Fruit fly (Drosophila melanogaster) whole organism, embryonic: ENCODE results near the gene GramD1B.

ENCODE experiments used
- Ada2b ChIP-seq: fragments of 200-800 bp; sonication (Bioruptor generic); IDR thresholded peaks from 2 replicates; pipeline ENCODE4 v1.3.6; 2022; ENCODE audit warnings: missing biosample characterization, missing genetic modification characterization
- Atf3 ChIP-seq: fragments of 200-800 bp; sonication (Bioruptor generic); optimal IDR thresholded peaks from 3 replicates; lab custom pipeline; 2016; ENCODE audit warnings: missing biosample characterization, missing genetic modification characterization
- Bteb2 ChIP-seq: fragments of 200-800 bp; sonication (Bioruptor generic); optimal IDR thresholded peaks from 2 replicates; lab custom pipeline; 2016; ENCODE audit warnings: missing biosample characterization, missing genetic modification characterization
- CG1024 ChIP-seq: fragments of 200-800 bp; sonication (Bioruptor generic); IDR thresholded peaks from 2 replicates; pipeline ENCODE4 v1.3.6; 2022; ENCODE audit warnings: missing biosample characterization, missing genetic modification characterization
- CG12155 ChIP-seq: fragments of 200-800 bp; sonication (Bioruptor generic); optimal IDR thresholded peaks from 3 replicates; lab custom pipeline; 2016; ENCODE audit warnings: missing biosample characterization, missing genetic modification characterization
- CG13287 ChIP-seq: fragments of 200-800 bp; sonication (Bioruptor generic); IDR thresholded peaks from 2 replicates; pipeline ENCODE4 v1.3.6; 2022; ENCODE audit warnings: missing biosample characterization, missing genetic modification characterization; ENCODE audit not compliant: partially characterized antibody
- CG14965 ChIP-seq: fragments of 200-800 bp; sonication (Bioruptor generic); optimal IDR thresholded peaks from 2 replicates; lab custom pipeline; 2016; ENCODE audit warnings: missing biosample characterization, missing genetic modification characterization, borderline replicate concordance
- CG15479 ChIP-seq: fragments of 200-800 bp; sonication (Bioruptor generic); optimal IDR thresholded peaks from 3 replicates; lab custom pipeline; 2019; ENCODE audit warnings: missing biosample characterization, mild to moderate bottlenecking, missing genetic modification characterization, moderate library complexity
- CG2678 ChIP-seq: fragments of 200-800 bp; sonication (Bioruptor generic); optimal IDR thresholded peaks from 3 replicates; lab custom pipeline; 2019; ENCODE audit warnings: missing biosample characterization, mild to moderate bottlenecking, missing genetic modification characterization, moderate library complexity
- CG30431 ChIP-seq: fragments of 200-800 bp; sonication (Bioruptor generic); optimal IDR thresholded peaks from 2 replicates; lab custom pipeline; 2017; ENCODE audit warnings: missing biosample characterization, missing genetic modification characterization
- CG3847 ChIP-seq: fragments of 200-800 bp; sonication (Bioruptor generic); IDR thresholded peaks from 2 replicates; pipeline ENCODE4 v1.3.6; 2022; ENCODE audit warnings: missing biosample characterization, missing genetic modification characterization
- CG4854 ChIP-seq: fragments of 200-800 bp; sonication (Bioruptor generic); optimal IDR thresholded peaks from 2 replicates; lab custom pipeline; 2016; ENCODE audit warnings: missing biosample characterization, missing genetic modification characterization, inconsistent platforms
- CG7556 ChIP-seq: fragments of 200-800 bp; sonication (Bioruptor generic); optimal IDR thresholded peaks from 2 replicates; lab custom pipeline; 2017; ENCODE audit warnings: missing biosample characterization, mild to moderate bottlenecking, missing genetic modification characterization
- CG7745 ChIP-seq: fragments of 200-800 bp; sonication (Bioruptor generic); optimal IDR thresholded peaks from 2 replicates; lab custom pipeline; 2018; ENCODE audit warnings: missing biosample characterization, mild to moderate bottlenecking, missing genetic modification characterization, moderate library complexity
- CG7928 ChIP-seq: fragments of 200-800 bp; sonication (Bioruptor generic); optimal IDR thresholded peaks from 2 replicates; lab custom pipeline; 2017; ENCODE audit warnings: missing biosample characterization, mild to moderate bottlenecking, missing genetic modification characterization
- CG8924 ChIP-seq: fragments of 200-800 bp; optimal IDR thresholded peaks from 3 replicates; lab custom pipeline; 2019; ENCODE audit warnings: missing biosample characterization, mild to moderate bottlenecking, missing genetic modification characterization, moderate library complexity
- D19B ChIP-seq: fragments of 200-800 bp; sonication (Bioruptor generic); optimal IDR thresholded peaks from 2 replicates; lab custom pipeline; 2017; ENCODE audit warnings: missing biosample characterization, mild to moderate bottlenecking, missing genetic modification characterization
- Dad ChIP-seq: fragments of 200-800 bp; sonication (Bioruptor generic); optimal IDR thresholded peaks from 3 replicates; lab custom pipeline; 2016; ENCODE audit warnings: missing biosample characterization, missing genetic modification characterization
- Dbx ChIP-seq: fragments of 200-800 bp; sonication (Bioruptor generic); IDR thresholded peaks from 3 replicates; pipeline ENCODE4 v1.3.6; 2022; ENCODE audit warnings: missing biosample characterization, missing genetic modification characterization
- Dip2 ChIP-seq: fragments of 200-800 bp; sonication (Bioruptor generic); IDR thresholded peaks from 2 replicates; pipeline ENCODE4 v1.3.6; 2022; ENCODE audit warnings: missing biosample characterization, missing genetic modification characterization
- Doc2 ChIP-seq: fragments of 200-800 bp; sonication (Bioruptor generic); IDR thresholded peaks from 2 replicates; pipeline ENCODE4 v1.3.6; 2022; ENCODE audit warnings: missing biosample characterization, missing genetic modification characterization
- Elba2 ChIP-seq: fragments of 200-800 bp; sonication (Bioruptor generic); optimal IDR thresholded peaks from 3 replicates; lab custom pipeline; 2016; ENCODE audit warnings: missing biosample characterization, missing genetic modification characterization
- Ets97D ChIP-seq: fragments of 200-800 bp; sonication (Bioruptor generic); optimal IDR thresholded peaks from 3 replicates; lab custom pipeline; 2016; ENCODE audit warnings: missing biosample characterization, missing genetic modification characterization
- HLH54F ChIP-seq: fragments of 200-800 bp; sonication (Bioruptor generic); optimal IDR thresholded peaks from 3 replicates; lab custom pipeline; 2016; ENCODE audit warnings: missing biosample characterization, missing genetic modification characterization
- Lpt ChIP-seq: fragments of >200 bp; optimal IDR thresholded peaks from 2 replicates; lab custom pipeline; 2018; ENCODE audit warnings: missing biosample characterization, missing genetic modification characterization
- MTF-1 ChIP-seq: fragments of 200-800 bp; sonication (Bioruptor generic); optimal IDR thresholded peaks from 2 replicates; lab custom pipeline; 2018; ENCODE audit warnings: missing biosample characterization, mild to moderate bottlenecking, missing genetic modification characterization, borderline replicate concordance
- Med ChIP-seq: fragments of 200-800 bp; sonication (Bioruptor generic); peaks from one replicate; lab custom pipeline; 2016; ENCODE audit warnings: missing biosample characterization, missing genetic modification characterization, mild to moderate bottlenecking, inconsistent platforms, moderate library complexity
- Mes4 ChIP-seq: fragments of 200-800 bp; sonication (Bioruptor generic); optimal IDR thresholded peaks from 2 replicates; lab custom pipeline; 2016; ENCODE audit warnings: missing biosample characterization, missing genetic modification characterization
- NC2α ChIP-seq: fragments of 200-800 bp; sonication (Bioruptor generic); optimal IDR thresholded peaks from 2 replicates; lab custom pipeline; 2016; ENCODE audit warnings: missing biosample characterization, missing genetic modification characterization
- NFAT ChIP-seq: fragments of 200-800 bp; sonication (Bioruptor generic); IDR thresholded peaks from 2 replicates; pipeline ENCODE4 v1.3.6; 2022; ENCODE audit warnings: missing biosample characterization, missing genetic modification characterization
- PHDP ChIP-seq: fragments of 200-800 bp; sonication (Bioruptor generic); optimal IDR thresholded peaks from 3 replicates; lab custom pipeline; 2018; ENCODE audit warnings: missing biosample characterization, mild to moderate bottlenecking, missing genetic modification characterization, moderate library complexity
- Vsx1 ChIP-seq: fragments of 200-800 bp; sonication (Bioruptor generic); optimal IDR thresholded peaks from 2 replicates; lab custom pipeline; 2017; ENCODE audit warnings: missing biosample characterization, mild to moderate bottlenecking, missing genetic modification characterization, missing genetic modification reagents
- YL-1 ChIP-seq: fragments of 200-800 bp; sonication (Bioruptor generic); optimal IDR thresholded peaks from 3 replicates; lab custom pipeline; 2017; ENCODE audit warnings: missing biosample characterization, mild to moderate bottlenecking, missing genetic modification characterization
- ac ChIP-seq: fragments of 200-800 bp; sonication (Bioruptor generic); optimal IDR thresholded peaks from 3 replicates; lab custom pipeline; 2017; ENCODE audit warnings: missing biosample characterization, mild to moderate bottlenecking, missing genetic modification characterization
- cas ChIP-seq: fragments of 200-800 bp; sonication (Bioruptor generic); IDR thresholded peaks from 2 replicates; pipeline ENCODE4 v1.3.6; 2022; ENCODE audit warnings: missing biosample characterization, missing genetic modification characterization
- cato ChIP-seq: fragments of 200-800 bp; sonication (Bioruptor generic); optimal IDR thresholded peaks from 2 replicates; lab custom pipeline; 2016; ENCODE audit warnings: missing biosample characterization, missing genetic modification characterization, borderline replicate concordance
- cg ChIP-seq: fragments of 200-800 bp; sonication (Bioruptor generic); optimal IDR thresholded peaks from 3 replicates; lab custom pipeline; 2019; ENCODE audit warnings: missing biosample characterization, mild to moderate bottlenecking, missing genetic modification characterization, moderate library complexity
- chm ChIP-seq: fragments of 200-800 bp; sonication (Bioruptor generic); IDR thresholded peaks from 2 replicates; pipeline ENCODE4 v1.3.6; 2022; ENCODE audit warnings: missing biosample characterization, missing genetic modification characterization
- dan ChIP-seq: fragments of 200-800 bp; sonication (Bioruptor generic); IDR thresholded peaks from 2 replicates; pipeline ENCODE4 v1.3.6; 2022; ENCODE audit warnings: missing biosample characterization, missing genetic modification characterization
- dmrt11E ChIP-seq: fragments of 200-800 bp; sonication (Bioruptor generic); optimal IDR thresholded peaks from 3 replicates; lab custom pipeline; 2018; ENCODE audit warnings: missing biosample characterization, mild to moderate bottlenecking, missing genetic modification characterization, moderate library complexity
- hb ChIP-seq: fragments of 200-800 bp; sonication (Bioruptor generic); IDR thresholded peaks from 3 replicates; pipeline ENCODE4 v1.3.6; 2022; ENCODE audit warnings: missing biosample characterization, missing genetic modification characterization; ENCODE audit not compliant: partially characterized antibody
- inv ChIP-seq: fragments of 200-800 bp; sonication (Bioruptor generic); IDR thresholded peaks from 2 replicates; pipeline ENCODE4 v1.3.6; 2022; ENCODE audit warnings: missing biosample characterization, missing genetic modification characterization; ENCODE audit not compliant: partially characterized antibody
- maf-S ChIP-seq: fragments of 200-800 bp; sonication (Bioruptor generic); optimal IDR thresholded peaks from 2 replicates; lab custom pipeline; 2016; ENCODE audit warnings: missing biosample characterization, missing genetic modification characterization
- phol ChIP-seq: fragments of 200-800 bp; sonication (Bioruptor generic); optimal IDR thresholded peaks from 3 replicates; lab custom pipeline; 2018; ENCODE audit warnings: missing biosample characterization, mild to moderate bottlenecking, missing genetic modification characterization, moderate library complexity
- sd ChIP-seq: fragments of 200-800 bp; sonication (Bioruptor generic); optimal IDR thresholded peaks from 3 replicates; lab custom pipeline; 2018; ENCODE audit warnings: missing biosample characterization, mild to moderate bottlenecking, missing genetic modification characterization, moderate library complexity
- sr ChIP-seq: fragments of 200-800 bp; sonication (Bioruptor generic); IDR thresholded peaks from 3 replicates; pipeline ENCODE4 v1.3.6; 2022; ENCODE audit warnings: missing biosample characterization, missing genetic modification characterization
- stc ChIP-seq: fragments of 200-800 bp; sonication (Bioruptor generic); IDR thresholded peaks from 2 replicates; pipeline ENCODE4 v1.3.6; 2022; ENCODE audit warnings: missing biosample characterization, missing genetic modification characterization
- stwl ChIP-seq: fragments of 200-800 bp; sonication (Bioruptor generic); optimal IDR thresholded peaks from 3 replicates; lab custom pipeline; 2018; ENCODE audit warnings: missing biosample characterization, mild to moderate bottlenecking, missing genetic modification characterization, moderate library complexity
- tna ChIP-seq: fragments of 200-800 bp; sonication (Bioruptor generic); IDR thresholded peaks from 2 replicates; pipeline ENCODE4 v1.3.6; 2022; ENCODE audit warnings: missing biosample characterization, missing genetic modification characterization; ENCODE audit not compliant: partially characterized antibody
- tx ChIP-seq: fragments of 200-800 bp; sonication (Bioruptor generic); optimal IDR thresholded peaks from 2 replicates; lab custom pipeline; 2016; ENCODE audit warnings: missing biosample characterization, missing genetic modification characterization

Gene GramD1B

DNA sequence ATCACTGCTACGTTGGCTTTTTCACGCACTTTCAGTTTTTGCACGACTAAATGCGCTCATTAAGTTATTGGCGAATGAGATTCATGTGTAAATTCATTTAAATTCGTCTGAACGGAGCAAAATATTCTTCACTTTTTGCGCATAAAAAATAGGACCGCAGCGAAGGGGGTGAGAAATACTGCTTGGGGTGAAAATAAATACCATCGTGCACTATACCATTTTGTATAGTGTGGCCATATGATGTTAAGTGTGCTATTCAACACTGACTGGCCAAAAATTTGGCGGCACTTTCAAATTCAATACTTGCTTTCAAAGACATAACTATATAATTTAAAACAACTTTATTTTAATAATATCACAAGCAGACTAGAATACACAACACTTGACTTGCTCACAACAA lies at the start of gene GramD1B (continued):
- TF ChIP-seq CG2678 (peak; percentile 5), stwl (peak; percentile 97), YL-1 (GFP tag; lab: Kevin White, UChicago) (peak; percentile 57), Ets97D (GFP tag; lab: Kevin White, UChicago) (peak; percentile 38), Mes4 (GFP tag; lab: Kevin White, UChicago) (no peak), maf-S (no peak), CG12155 (no peak), cg (GFP tag; lab: Kevin White, UChicago) (no peak), CG3847 (GFP tag; lab: Robert Waterston, UW) (peak; percentile 78), phol (tag; lab: Kevin White, UChicago) (peak; percentile 82), cato (GFP tag; lab: Kevin White, UChicago) (no peak), CG13287 (GFP tag; lab: Robert Waterston, UW) (peak; percentile 57; the same call in 1 of the 2 replicates)

DNA sequence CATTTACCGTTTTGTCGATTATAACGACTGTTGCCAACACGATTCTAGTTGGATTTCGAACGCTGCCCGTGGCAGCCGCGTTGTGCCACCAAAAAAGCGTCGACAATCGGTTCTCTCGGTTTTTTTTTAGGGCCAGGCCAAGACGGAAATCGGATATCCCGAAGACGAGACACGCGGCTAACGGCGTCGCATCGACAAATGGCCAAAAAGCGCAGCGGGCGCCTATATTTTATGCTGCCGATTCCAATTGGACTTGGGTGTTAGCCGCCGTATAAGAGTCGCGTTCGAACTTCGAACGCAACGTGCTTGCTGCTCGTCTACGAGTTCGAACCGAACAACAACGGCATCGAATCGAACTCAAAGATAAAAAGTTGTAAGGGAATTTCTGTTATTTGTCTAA lies 49.6 kb upstream of the GramD1B start:
- TF ChIP-seq tx (no peak), CG8924 (tag; lab: Kevin White, UChicago) (no peak), ac (GFP tag; lab: Kevin White, UChicago) (no peak), Bteb2 (GFP tag; lab: Kevin White, UChicago) (no peak), dmrt11E (tag; lab: Kevin White, UChicago) (no peak), NC2α (GFP tag; lab: Kevin White, UChicago) (no peak), dan (GFP tag; lab: Robert Waterston, UW) (no peak), CG14965 (no peak), inv (GFP tag; lab: Robert Waterston, UW) (no peak), CG30431 (GFP tag; lab: Kevin White, UChicago) (no peak), CG7928 (GFP tag; lab: Kevin White, UChicago) (no peak), chm (GFP tag; lab: Robert Waterston, UW) (peak; percentile 43; the same call in 1 of the 2 replicates), HLH54F (no peak), Elba2 (GFP tag; lab: Kevin White, UChicago) (no peak), MTF-1 (GFP tag; lab: Kevin White, UChicago) (no peak), hb (GFP tag; lab: Robert Waterston, UW) (no peak), stc (peak; percentile 42; the same call in 1 of the 2 replicates), sr (0 out of 3 replicates have a peak, but pooled peaks have one; percentile 17), tna (GFP tag; lab: Robert Waterston, UW) (no peak), CG15479 (GFP tag; lab: Kevin White, UChicago) (no peak), CG13287 (GFP tag; lab: Robert Waterston, UW) (peak; percentile 28; the same call in 1 of the 2 replicates), Dad (no peak), sd (tag; lab: Kevin White, UChicago) (no peak), CG4854 (GFP tag; lab: Kevin White, UChicago) (no peak), Ada2b (GFP tag; lab: Robert Waterston, UW) (no peak), Atf3 (GFP tag; lab: Kevin White, UChicago) (no peak), Dip2 (GFP tag; lab: Robert Waterston, UW) (no peak), Vsx1 (no peak), Lpt (GFP tag; lab: Kevin White, UChicago) (no peak), Dbx (0 out of 3 replicates have a peak, but pooled peaks have one; percentile 29), D19B (no peak), PHDP (tag; lab: Kevin White, UChicago) (no peak), CG7745 (no peak), NFAT (GFP tag; lab: Robert Waterston, UW) (no peak), CG1024 (GFP tag; lab: Robert Waterston, UW) (no peak), cas (no peak), Doc2 (no peak), Med (GFP tag; lab: Kevin White, UChicago) (peak; percentile 63), CG7556 (no peak)
